Worm (Caenorhabditis elegans) whole organism, L1 larva: Measurements from ENCODE around the gene tba-9.

Experiments
- pag-3 ChIP-seq: sonication (generic microtip); optimal IDR thresholded peaks from 2 replicates; lab custom pipeline; 2017; ENCODE audit warnings: missing genetic modification characterization, mild to moderate bottlenecking, missing compliant biosample characterization, antibody characterized with exemption, borderline replicate concordance; ENCODE audit not compliant: insufficient read depth
- unc-86 ChIP-seq: sonication (generic microtip); optimal IDR thresholded peaks from 2 replicates; lab custom pipeline; 2016; ENCODE audit warnings: missing genetic modification characterization, missing compliant biosample characterization

DNA sequence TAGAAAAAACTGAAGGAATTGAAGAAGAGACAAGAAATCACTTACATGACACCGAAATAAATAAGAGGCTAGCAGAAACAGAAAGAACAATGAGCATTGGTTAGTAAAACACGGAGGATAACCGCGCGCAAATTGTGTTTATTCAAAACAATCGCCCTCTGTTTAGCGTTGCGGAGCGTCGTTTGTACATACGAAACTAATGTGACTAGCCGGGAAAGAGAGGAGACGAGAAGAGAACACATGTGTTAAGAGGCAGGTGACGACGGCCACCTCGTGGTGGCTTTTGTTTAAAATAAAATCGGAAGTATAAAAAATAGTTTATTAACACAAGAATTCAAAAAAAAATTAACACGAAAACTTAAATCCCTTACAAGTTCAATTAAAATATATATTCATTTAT is 6.8 kb upstream of the tba-9 start, which contains the start of gene F40F4.7:
- no peak for TF ChIP-seq pag-3 (tag; lab: Kevin White, UChicago)
- TF ChIP-seq unc-86 (tag; lab: Kevin White, UChicago), result no peak
